Worm (Caenorhabditis elegans) whole organism, L4/young adult: ENCODE results near the gene srh-181.
"Not testable (repeated sequence)": the region's sequence is repeated elsewhere in the genome, so short reads cannot be mapped to it uniquely, and the experiment has no call there.

ENCODE experiments used
- dao-5 ChIP-seq: sonication (generic microtip); optimal IDR thresholded peaks from 2 replicates; lab custom pipeline; 2016; ENCODE audit warnings: missing genotype, missing genetic modification characterization, moderate library complexity, missing compliant biosample characterization
- him-1 ChIP-seq: sonication (generic microtip); optimal IDR thresholded peaks from 2 replicates; lab custom pipeline; 2016; ENCODE audit warnings: missing genotype, missing genetic modification reagents, missing genetic modification characterization, missing compliant biosample characterization

ce11 chrV:18439469-18439868 lies 34.9 kb upstream of the srh-181 start, which contains the start of gene ZK262.9:
- TF ChIP-seq dao-5 (tag; lab: Kevin White, UChicago); him-1: not testable (repeated sequence)
